Worm (Caenorhabditis elegans): ENCODE results near the gene gst-5.

- TF ChIP-seq lin-13 (GFP tag; optimal IDR thresholded peaks at IDR 0.05) (no peak), snpc-4 (tag; optimal IDR thresholded peaks at IDR 0.05) (no peak), nhr-25 (tag; optimal IDR thresholded peaks at IDR 0.05; ENCODE audit: borderline replicate concordance, insufficient read depth) (no peak), pqm-1 (tag; optimal IDR thresholded peaks at IDR 0.05) (no peak)
Observed at ce11 chrII:10948236-10949025, 1.7 kb upstream of the gst-5 start.
